Fruit fly (Drosophila melanogaster): Measurements from ENCODE around the gene Rac1.

The Rac1 gene

DNA sequence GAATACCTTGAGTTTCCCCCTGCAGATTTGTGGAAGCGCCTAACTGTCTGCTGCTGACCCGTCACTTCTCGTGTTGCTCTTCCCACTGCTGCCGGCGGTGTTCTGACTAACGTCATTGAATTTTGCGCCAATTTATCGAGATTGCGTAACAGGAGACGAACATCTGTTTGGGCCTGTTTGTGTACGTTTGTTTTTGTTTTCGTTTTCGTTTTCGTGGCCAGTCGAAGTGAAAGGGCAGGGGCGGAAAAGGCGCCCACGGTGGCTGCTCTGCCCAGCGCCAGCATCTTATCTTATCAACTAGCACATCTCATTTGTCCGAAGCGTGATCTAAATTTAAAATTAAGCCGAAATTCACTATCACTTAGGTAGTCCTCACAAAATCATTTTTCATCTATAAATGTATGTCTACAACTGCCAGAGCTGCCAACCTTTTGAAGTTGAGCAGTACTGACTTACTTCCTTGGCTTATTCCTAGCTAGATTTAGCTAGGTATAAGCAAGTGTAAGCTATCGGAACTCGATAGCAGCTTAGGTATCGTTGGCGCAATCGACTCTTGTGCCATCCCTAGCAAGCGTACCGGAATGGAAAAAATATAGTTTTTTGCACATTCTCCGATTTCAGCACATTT, 4.6 kb upstream of the Rac1 start, which contains the start of the genes Ctr9 and Nt5a (continued):
- peak; percentile 75 for TF ChIP-seq knrl (GFP tag; IDR thresholded peaks at IDR 0.05; ENCODE audit: partially characterized antibody)
- TF ChIP-seq CG14860 (GFP tag; IDR thresholded peaks at IDR 0.05; ENCODE audit: partially characterized antibody) = peak; percentile 68
- TF ChIP-seq CG18619 (GFP tag; optimal IDR thresholded peaks at IDR 0.05) = no peak
- no peak for TF ChIP-seq Hand (GFP tag; optimal IDR thresholded peaks at IDR 0.05)
- TF ChIP-seq Deaf1 (tag; optimal IDR thresholded peaks at IDR 0.05) = no peak
- no peak for TF ChIP-seq kah (GFP tag; optimal IDR thresholded peaks at IDR 0.05)
- TF ChIP-seq CG11247 (GFP tag; IDR thresholded peaks at IDR 0.05) = peak; percentile 67; the same call in 1 of the 2 replicates
- no peak for TF ChIP-seq pan (optimal IDR thresholded peaks at IDR 0.05)
- no peak for TF ChIP-seq pan (GFP tag; optimal IDR thresholded peaks at IDR 0.05 in 1 of 2, IDR thresholded peaks at IDR 0.05 in 1 of 2)
- peak; percentile 41; the same call in 1 of the 4 replicates for TF ChIP-seq Gug (GFP tag; IDR thresholded peaks at IDR 0.05)
- peak; percentile 60 for TF ChIP-seq fu2 (GFP tag; optimal IDR thresholded peaks at IDR 0.05)
- peak; percentile 41 for TF ChIP-seq grn (GFP tag; optimal IDR thresholded peaks at IDR 0.05)
- TF ChIP-seq Ravus (GFP tag; IDR thresholded peaks at IDR 0.05) = no peak
- TF ChIP-seq CG17359 (tag; optimal IDR thresholded peaks at IDR 0.05) = peak; percentile 31
- peak; percentile 49 for TF ChIP-seq Side (GFP tag; optimal IDR thresholded peaks at IDR 0.05)
- TF ChIP-seq PHDP (tag; optimal IDR thresholded peaks at IDR 0.05) = peak; percentile 29
- no peak for TF ChIP-seq CG18476 (GFP tag; optimal IDR thresholded peaks at IDR 0.05)
- TF ChIP-seq ham (GFP tag; IDR thresholded peaks at IDR 0.05) = no peak
- TF ChIP-seq CG6683 (GFP tag; optimal IDR thresholded peaks at IDR 0.05) = peak; percentile 31
- no peak for TF ChIP-seq Jarid2 (GFP tag; optimal IDR thresholded peaks at IDR 0.05)
- no peak for TF ChIP-seq CG8478 (optimal IDR thresholded peaks at IDR 0.05)
- TF ChIP-seq CG13424 (tag; optimal IDR thresholded peaks at IDR 0.05) = peak; percentile 65
- peak; percentile 69 for TF ChIP-seq CG14710 (tag; optimal IDR thresholded peaks at IDR 0.05)
- no peak for TF ChIP-seq Poxn (GFP tag; IDR thresholded peaks at IDR 0.05)
- TF ChIP-seq CG17612 (GFP tag; IDR thresholded peaks at IDR 0.05) = peak; percentile 47; the same call in 1 of the 2 replicates
- TF ChIP-seq dmrt11E (tag; optimal IDR thresholded peaks at IDR 0.05) = peak; percentile 31
- peak; percentile 8 for TF ChIP-seq CG17385 (GFP tag; optimal IDR thresholded peaks at IDR 0.05)
- TF ChIP-seq rib (GFP tag; IDR thresholded peaks at IDR 0.05) = peak; percentile 61; the same call in 1 of the 2 replicates
- TF ChIP-seq trh (GFP tag; optimal IDR thresholded peaks at IDR 0.05) = no peak
- TF ChIP-seq Hmr (GFP tag; optimal IDR thresholded peaks at IDR 0.05) = no peak
- peak; percentile 42 for TF ChIP-seq CG3995 (GFP tag; optimal IDR thresholded peaks at IDR 0.05)
- no peak for TF ChIP-seq bcd (GFP tag; optimal IDR thresholded peaks at IDR 0.05)
- peak; percentile 36 for TF ChIP-seq Fer3 (tag; optimal IDR thresholded peaks at IDR 0.05)
- TF ChIP-seq Doc3 (GFP tag; IDR thresholded peaks at IDR 0.05; ENCODE audit: partially characterized antibody) = peak; percentile 65
- no peak for TF ChIP-seq BtbVII (GFP tag; optimal IDR thresholded peaks at IDR 0.05)
- TF ChIP-seq pita (GFP tag; optimal IDR thresholded peaks at IDR 0.05) = no peak
- peak; percentile 61 for TF ChIP-seq CG17829 (tag; optimal IDR thresholded peaks at IDR 0.05)
- peak; percentile 26 for TF ChIP-seq eyg (GFP tag; optimal IDR thresholded peaks at IDR 0.05)
- TF ChIP-seq lmd (GFP tag; IDR thresholded peaks at IDR 0.05) = no peak; the same call in 1 of the 2 replicates
- TF ChIP-seq Sox100B (GFP tag; optimal IDR thresholded peaks at IDR 0.05) = no peak
- TF ChIP-seq crol (GFP tag; IDR thresholded peaks at IDR 0.05) = no peak
- TF ChIP-seq CG31388 (GFP tag; optimal IDR thresholded peaks at IDR 0.05) = no peak
- peak; percentile 73 for TF ChIP-seq ssp (GFP tag; IDR thresholded peaks at IDR 0.05)
- TF ChIP-seq fd64A (GFP tag; optimal IDR thresholded peaks at IDR 0.05) = no peak
- no peak for TF ChIP-seq Spps (tag; optimal IDR thresholded peaks at IDR 0.05)
- TF ChIP-seq dan (GFP tag; IDR thresholded peaks at IDR 0.05) = no peak
- TF ChIP-seq CG18599 (GFP tag; optimal IDR thresholded peaks at IDR 0.05) = peak; percentile 38
- peak; percentile 81 for TF ChIP-seq bbx (GFP tag; IDR thresholded peaks at IDR 0.05; ENCODE audit: partially characterized antibody)
- no peak for TF ChIP-seq CG12299 (tag; optimal IDR thresholded peaks at IDR 0.05)
- peak; percentile 84 for TF ChIP-seq MESR4 (GFP tag; optimal IDR thresholded peaks at IDR 0.05)

All from whole organism, embryonic.